Fruit fly (Drosophila melanogaster): Measurements from ENCODE around the gene Serinc.

Serinc gene

dm6 chr3L:16385880-16386584 is 26.5 kb upstream of the Serinc start, which contains the start of the genes Agpat3 and RAF2 (continued):
- TF ChIP-seq CG7556 (GFP tag; optimal IDR thresholded peaks at IDR 0.05) (no peak), CG7839 (tag; optimal IDR thresholded peaks at IDR 0.05) (peak; percentile 57), slou (GFP tag; optimal IDR thresholded peaks at IDR 0.05) (no peak), mam (GFP tag; optimal IDR thresholded peaks at IDR 0.05) (peak; percentile 42), CG34376 (GFP tag; optimal IDR thresholded peaks at IDR 0.05) (no peak), Bgb (GFP tag; IDR thresholded peaks at IDR 0.05; ENCODE audit: partially characterized antibody) (no peak), CG7928 (GFP tag; optimal IDR thresholded peaks at IDR 0.05) (peak; percentile 17), Elba2 (GFP tag; optimal IDR thresholded peaks at IDR 0.05) (no peak), Hsf (GFP tag; optimal IDR thresholded peaks at IDR 0.05) (peak; percentile 41), TFAM (GFP tag; optimal IDR thresholded peaks at IDR 0.05) (no peak), PHDP (tag; optimal IDR thresholded peaks at IDR 0.05) (peak; percentile 40), sob (GFP tag; IDR thresholded peaks at IDR 0.05) (peak; percentile 54; the same call in 1 of the 2 replicates), trem (tag; optimal IDR thresholded peaks at IDR 0.05) (no peak), slp2 (GFP tag; optimal IDR thresholded peaks at IDR 0.05) (peak; percentile 10), HmgZ (tag; optimal IDR thresholded peaks at IDR 0.05) (no peak), abd-A (tag; optimal IDR thresholded peaks at IDR 0.05) (no peak), CG2116 (GFP tag; optimal IDR thresholded peaks at IDR 0.05) (peak; percentile 45), ro (GFP tag; IDR thresholded peaks at IDR 0.05) (no peak), D19B (GFP tag; optimal IDR thresholded peaks at IDR 0.05) (no peak), CG2199 (GFP tag; IDR thresholded peaks at IDR 0.05) (no peak), CG4707 (GFP tag; optimal IDR thresholded peaks at IDR 0.05) (no peak), CG6791 (GFP tag; IDR thresholded peaks at IDR 0.05; ENCODE audit: partially characterized antibody) (no peak), ftz-f1 (GFP tag; optimal IDR thresholded peaks at IDR 0.05) (no peak), klu (GFP tag; IDR thresholded peaks at IDR 0.05) (peak; percentile 30; the same call in 1 of the 2 replicates), gcm (GFP tag; optimal IDR thresholded peaks at IDR 0.05) (no peak), en (GFP tag; optimal IDR thresholded peaks at IDR 0.05) (no peak), H15 (GFP tag; IDR thresholded peaks at IDR 0.05) (0 out of 3 replicates have a peak, but pooled peaks have one; percentile 13), chn (GFP tag; optimal IDR thresholded peaks at IDR 0.05) (no peak), fd102C (GFP tag; optimal IDR thresholded peaks at IDR 0.05) (no peak), CG10654 (GFP tag; optimal IDR thresholded peaks at IDR 0.05) (peak; percentile 12), CG14860 (GFP tag; IDR thresholded peaks at IDR 0.05; ENCODE audit: partially characterized antibody) (no peak), dmrt11E (tag; optimal IDR thresholded peaks at IDR 0.05) (peak; percentile 39), lbe (GFP tag; optimal IDR thresholded peaks at IDR 0.05) (no peak), Max (GFP tag; optimal IDR thresholded peaks at IDR 0.05) (peak; percentile 19), NC2α (GFP tag; optimal IDR thresholded peaks at IDR 0.05) (no peak), nom (GFP tag; optimal IDR thresholded peaks at IDR 0.05) (no peak), dmrt99B (tag; optimal IDR thresholded peaks at IDR 0.05) (peak; percentile 37), dysf (GFP tag; IDR thresholded peaks at IDR 0.05) (peak; percentile 56; the same call in 1 of the 3 replicates), wek (GFP tag; optimal IDR thresholded peaks at IDR 0.05) (no peak), Mes4 (GFP tag; optimal IDR thresholded peaks at IDR 0.05) (no peak), CG7786 (GFP tag; optimal IDR thresholded peaks at IDR 0.05) (no peak), CG30403 (GFP tag; optimal IDR thresholded peaks at IDR 0.05) (peak; percentile 66), inv (GFP tag; IDR thresholded peaks at IDR 0.05; ENCODE audit: partially characterized antibody) (no peak), CG32532 (GFP tag; IDR thresholded peaks at IDR 0.05) (peak; percentile 68), sqz (GFP tag; optimal IDR thresholded peaks at IDR 0.05) (no peak), CG11093 (GFP tag; IDR thresholded peaks at IDR 0.05) (no peak), CG43689 (GFP tag; IDR thresholded peaks at IDR 0.05) (no peak), Hr51 (GFP tag; optimal IDR thresholded peaks at IDR 0.05) (peak; percentile 5 to 49), zen (tag; optimal IDR thresholded peaks at IDR 0.05) (no peak)

All from whole organism, embryonic.